Fruit fly (Drosophila melanogaster): Measurements from ENCODE around the gene ssp7.

DNA sequence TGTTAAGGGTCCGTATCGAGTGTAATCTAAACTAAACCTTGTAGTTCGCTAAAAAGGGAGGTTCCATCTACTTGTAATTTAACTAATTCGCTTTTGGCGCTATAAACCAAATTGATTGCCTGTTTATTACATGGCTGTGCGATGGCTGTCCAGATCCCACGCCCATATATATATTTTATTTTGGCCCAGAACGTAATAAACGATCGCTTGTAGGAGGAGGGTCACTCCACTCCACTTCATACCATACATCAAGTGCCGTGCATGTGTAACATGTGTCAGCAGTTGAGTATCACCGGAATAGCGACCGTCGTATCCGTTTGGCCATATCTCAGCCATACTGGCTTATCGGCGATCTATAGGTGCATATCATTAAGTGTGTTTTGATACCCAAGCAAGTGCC is 44.8 kb downstream of the ssp7 start:
- TF ChIP-seq CG5204 (GFP tag; optimal IDR thresholded peaks at IDR 0.05) (no peak), CG7045 (GFP tag; optimal IDR thresholded peaks at IDR 0.05) (no peak), Hr96 (GFP tag; optimal IDR thresholded peaks at IDR 0.05) (no peak), toe (GFP tag; optimal IDR thresholded peaks at IDR 0.05) (no peak), kay (GFP tag; ENCODE audit: borderline replicate concordance) (no peak), CG7101 (tag; optimal IDR thresholded peaks at IDR 0.05) (no peak)

Measured in whole organism, adult.